Worm (Caenorhabditis elegans) whole organism, L4 larva: Measurements from ENCODE around the gene R07G3.7.
A peak's percentile ranks its signal among the peaks of the same experiment; 100 is the strongest.

Experiments used
- D1046.2 ChIP-seq: fragments of 200-800 bp; sonication (Bioruptor generic); IDR thresholded peaks from 2 replicates; pipeline ENCODE4 v1.3.6; 2022; ENCODE audit warnings: missing genetic modification characterization, missing compliant biosample characterization
- F49E8.2 ChIP-seq: sonication (generic microtip); optimal IDR thresholded peaks from 2 replicates; lab custom pipeline; 2016; ENCODE audit warnings: missing compliant biosample characterization, mild to moderate bottlenecking, missing genetic modification characterization, borderline replicate concordance
- R02D3.7 ChIP-seq: fragments of 150-350 bp; sonication (generic microtip); optimal IDR thresholded peaks from 3 replicates; lab custom pipeline; 2014; ENCODE audit warnings: missing biosample characterization, missing genetic modification characterization
- T20F7.1 ChIP-seq: fragments of 200-800 bp; sonication (Bioruptor generic); optimal IDR thresholded peaks from 2 replicates; lab custom pipeline; 2018; ENCODE audit warnings: mild to moderate bottlenecking, missing genetic modification characterization, missing compliant biosample characterization
- T26A8.4 ChIP-seq: fragments of 200-800 bp; sonication (Bioruptor generic); IDR thresholded peaks from 2 replicates; pipeline ENCODE4 v1.3.6; 2022; ENCODE audit warnings: missing genetic modification characterization, missing compliant biosample characterization
- Y105C5A.15 ChIP-seq: fragments of 200-800 bp; sonication (Bioruptor generic); IDR thresholded peaks from 2 replicates; pipeline ENCODE4 v1.3.6; 2022; ENCODE audit warnings: missing genetic modification characterization, missing compliant biosample characterization
- arid-1 ChIP-seq: fragments of 200-800 bp; sonication (Bioruptor generic); conservative IDR thresholded peaks from 2 replicates; pipeline ENCODE4 v1.3.6; 2022; ENCODE audit warnings: missing genetic modification reagents, missing genetic modification characterization, missing compliant biosample characterization
- attf-4 ChIP-seq: sonication (generic microtip); optimal IDR thresholded peaks from 3 replicates; lab custom pipeline; 2017; ENCODE audit warnings: missing biosample characterization, missing genetic modification characterization
- ceh-20 ChIP-seq: fragments of 200-800 bp; sonication (Bioruptor generic); IDR thresholded peaks from 2 replicates; pipeline ENCODE4 v1.3.6; 2022; ENCODE audit warnings: missing genetic modification reagents, missing genetic modification characterization, missing compliant biosample characterization
- ceh-28 ChIP-seq: fragments of 150-350 bp; optimal IDR thresholded peaks from 2 replicates; lab custom pipeline; 2014; ENCODE audit warnings: missing biosample characterization, missing genetic modification reagents, missing genetic modification characterization
- ceh-44 ChIP-seq: fragments of 200-800 bp; sonication (Bioruptor generic); IDR thresholded peaks from 2 replicates; pipeline ENCODE4 v1.3.6; 2022; ENCODE audit warnings: missing genetic modification reagents, missing genetic modification characterization, missing compliant biosample characterization
- ces-1 ChIP-seq: fragments of 150-350 bp; sonication (generic microtip); optimal IDR thresholded peaks from 4 replicates; lab custom pipeline; 2014; ENCODE audit warnings: missing biosample characterization, missing genetic modification reagents, missing genetic modification characterization
- daf-19 ChIP-seq: fragments of 200-800 bp; sonication (Bioruptor generic); conservative IDR thresholded peaks from 2 replicates; pipeline ENCODE4 v1.3.6; 2022; ENCODE audit warnings: missing genetic modification characterization, missing compliant biosample characterization
- daf-8 ChIP-seq: fragments of 200-800 bp; sonication (Bioruptor generic); IDR thresholded peaks from 2 replicates; pipeline ENCODE4 v1.3.6; 2022; ENCODE audit warnings: missing genetic modification characterization, missing compliant biosample characterization
- dmd-8 ChIP-seq: fragments of 200-800 bp; sonication (Bioruptor generic); IDR thresholded peaks from 2 replicates; pipeline ENCODE4 v1.3.6; 2022; ENCODE audit warnings: missing genetic modification characterization, missing compliant biosample characterization
- dmd-9 ChIP-seq: fragments of 200-800 bp; sonication (Bioruptor generic); IDR thresholded peaks from 2 replicates; pipeline ENCODE4 v1.3.6; 2022; ENCODE audit warnings: missing genetic modification reagents, missing genetic modification characterization, missing compliant biosample characterization
- dpl-1 ChIP-seq: fragments of 150-350 bp; optimal IDR thresholded peaks from 2 replicates; lab custom pipeline; 2014; ENCODE audit warnings: missing biosample characterization, missing genetic modification reagents, missing genetic modification characterization
- egl-43 ChIP-seq: fragments of 200-800 bp; sonication (Bioruptor generic); IDR thresholded peaks from 2 replicates; pipeline ENCODE4 v1.3.6; 2022; ENCODE audit warnings: missing genetic modification reagents, missing genetic modification characterization, missing compliant biosample characterization
- fkh-10 ChIP-seq: fragments of 150-350 bp; optimal IDR thresholded peaks from 2 replicates; lab custom pipeline; 2014; ENCODE audit warnings: missing biosample characterization, missing genetic modification reagents, missing genetic modification characterization
- hlh-11 ChIP-seq: fragments of 200-800 bp; sonication (Bioruptor generic); optimal IDR thresholded peaks from 2 replicates; lab custom pipeline; 2018; ENCODE audit warnings: mild to moderate bottlenecking, missing genetic modification characterization, missing compliant biosample characterization
- lin-13 ChIP-seq: fragments of 150-350 bp; optimal IDR thresholded peaks from 2 replicates; lab custom pipeline; 2014; ENCODE audit warnings: missing biosample characterization, missing genetic modification reagents, missing genetic modification characterization
- lin-15B ChIP-seq: fragments of 150-350 bp; sonication (generic microtip); optimal IDR thresholded peaks from 3 replicates; lab custom pipeline; 2014; ENCODE audit warnings: missing biosample characterization, missing genetic modification characterization
- lin-38 ChIP-seq: fragments of 200-800 bp; sonication (Bioruptor generic); IDR thresholded peaks from 2 replicates; pipeline ENCODE4 v1.3.6; 2022; ENCODE audit warnings: missing genetic modification reagents, missing genetic modification characterization, missing compliant biosample characterization
- lin-39 ChIP-seq: fragments of 150-350 bp; optimal IDR thresholded peaks from 2 replicates; lab custom pipeline; 2014; ENCODE audit warnings: missing biosample characterization, missing genetic modification reagents, missing genetic modification characterization
- madf-5 ChIP-seq, 2 experiments: fragments of 200-800 bp; sonication (Bioruptor generic); IDR thresholded peaks; 2 replicates each; pipeline ENCODE4 v1.3.6; 2022; ENCODE audit warnings: missing compliant biosample characterization in 2 of 2, missing genetic modification characterization in 2 of 2
- madf-9 ChIP-seq: fragments of 200-800 bp; sonication (Bioruptor generic); conservative IDR thresholded peaks from 2 replicates; pipeline ENCODE4 v1.3.6; 2022; ENCODE audit warnings: missing genetic modification reagents, missing genetic modification characterization, missing compliant biosample characterization
- mep-1 ChIP-seq: fragments of 150-350 bp; sonication (generic microtip); optimal IDR thresholded peaks from 3 replicates; lab custom pipeline; 2014; ENCODE audit warnings: missing biosample characterization, missing genetic modification characterization
- mes-2 ChIP-seq: sonication (generic microtip); optimal IDR thresholded peaks from 2 replicates; lab custom pipeline; 2016; ENCODE audit warnings: missing genotype, mild to moderate bottlenecking, missing genetic modification characterization, missing compliant biosample characterization; ENCODE audit not compliant: poor library complexity, severe bottlenecking
- mxl-2 ChIP-seq: fragments of 200-800 bp; sonication (Bioruptor generic); conservative IDR thresholded peaks from 2 replicates; pipeline ENCODE4 v1.3.6; 2022; ENCODE audit warnings: missing genetic modification reagents, missing genetic modification characterization, missing compliant biosample characterization
- mxl-3 ChIP-seq: fragments of 200-800 bp; sonication (Bioruptor generic); optimal IDR thresholded peaks from 2 replicates; lab custom pipeline; 2018; ENCODE audit warnings: mild to moderate bottlenecking, missing genetic modification characterization, missing compliant biosample characterization
- nhr-111 ChIP-seq: fragments of 200-800 bp; sonication (Bioruptor generic); optimal IDR thresholded peaks from 2 replicates; lab custom pipeline; 2018; ENCODE audit warnings: mild to moderate bottlenecking, missing genetic modification characterization, missing compliant biosample characterization
- nhr-237 ChIP-seq: sonication (generic microtip); optimal IDR thresholded peaks from 2 replicates; lab custom pipeline; 2017; ENCODE audit warnings: missing biosample characterization, missing genetic modification characterization
- nhr-48 ChIP-seq: sonication (generic microtip); optimal IDR thresholded peaks from 2 replicates; lab custom pipeline; 2016; ENCODE audit warnings: mild to moderate bottlenecking, missing genetic modification characterization, missing compliant biosample characterization
- nhr-6 ChIP-seq: fragments of 150-350 bp; optimal IDR thresholded peaks from 2 replicates; lab custom pipeline; 2014; ENCODE audit warnings: missing biosample characterization, missing genetic modification characterization
- skn-1 ChIP-seq: fragments of 150-350 bp; optimal IDR thresholded peaks from 2 replicates; lab custom pipeline; 2014; ENCODE audit warnings: missing biosample characterization, missing genetic modification characterization
- snpc-4 ChIP-seq: fragments of 150-350 bp; optimal IDR thresholded peaks from 2 replicates; lab custom pipeline; 2014; ENCODE audit warnings: missing biosample characterization, missing genetic modification characterization
- spr-1 ChIP-seq: sonication (generic microtip); optimal IDR thresholded peaks from 2 replicates; lab custom pipeline; 2016; ENCODE audit warnings: mild to moderate bottlenecking, missing genetic modification characterization, missing compliant biosample characterization
- spr-3 ChIP-seq: fragments of 200-800 bp; sonication (Bioruptor generic); optimal IDR thresholded peaks from 2 replicates; lab custom pipeline; 2018; ENCODE audit warnings: mild to moderate bottlenecking, missing genetic modification characterization, missing compliant biosample characterization
- tra-1 ChIP-seq: fragments of 200-800 bp; sonication (Bioruptor generic); IDR thresholded peaks from 2 replicates; pipeline ENCODE4 v1.3.6; 2022; ENCODE audit warnings: missing genetic modification reagents, missing genetic modification characterization, missing compliant biosample characterization
- unc-130 ChIP-seq: sonication (generic microtip); optimal IDR thresholded peaks from 2 replicates; lab custom pipeline; 2016; ENCODE audit warnings: missing genetic modification reagents, missing genetic modification characterization, missing compliant biosample characterization
- unc-62 ChIP-seq, 3 experiments: fragments of 150-350 bp in 1 of 3; sonication (generic microtip); optimal IDR thresholded peaks in 2 of 3; peaks in 1 of 3; 1 replicate in 1 of 3; 2 replicates in 2 of 3; lab custom pipeline; 2014 to 2017; ENCODE audit warnings: missing biosample characterization in 3 of 3, missing genetic modification characterization in 3 of 3, missing genetic modification reagents in 3 of 3, missing genotype in 1 of 3
- zfp-3 ChIP-seq: fragments of 200-800 bp; sonication (Bioruptor generic); conservative IDR thresholded peaks from 2 replicates; pipeline ENCODE4 v1.3.6; 2022; ENCODE audit warnings: missing genetic modification reagents, missing genetic modification characterization, missing compliant biosample characterization
- zip-11 ChIP-seq: fragments of 200-800 bp; sonication (Bioruptor generic); IDR thresholded peaks from 2 replicates; pipeline ENCODE4 v1.3.6; 2022; ENCODE audit warnings: missing genetic modification characterization, missing compliant biosample characterization
- ztf-11 ChIP-seq: fragments of 150-350 bp; optimal IDR thresholded peaks from 2 replicates; lab custom pipeline; 2014; ENCODE audit warnings: missing biosample characterization, missing genetic modification characterization

The R07G3.7 gene

DNA sequence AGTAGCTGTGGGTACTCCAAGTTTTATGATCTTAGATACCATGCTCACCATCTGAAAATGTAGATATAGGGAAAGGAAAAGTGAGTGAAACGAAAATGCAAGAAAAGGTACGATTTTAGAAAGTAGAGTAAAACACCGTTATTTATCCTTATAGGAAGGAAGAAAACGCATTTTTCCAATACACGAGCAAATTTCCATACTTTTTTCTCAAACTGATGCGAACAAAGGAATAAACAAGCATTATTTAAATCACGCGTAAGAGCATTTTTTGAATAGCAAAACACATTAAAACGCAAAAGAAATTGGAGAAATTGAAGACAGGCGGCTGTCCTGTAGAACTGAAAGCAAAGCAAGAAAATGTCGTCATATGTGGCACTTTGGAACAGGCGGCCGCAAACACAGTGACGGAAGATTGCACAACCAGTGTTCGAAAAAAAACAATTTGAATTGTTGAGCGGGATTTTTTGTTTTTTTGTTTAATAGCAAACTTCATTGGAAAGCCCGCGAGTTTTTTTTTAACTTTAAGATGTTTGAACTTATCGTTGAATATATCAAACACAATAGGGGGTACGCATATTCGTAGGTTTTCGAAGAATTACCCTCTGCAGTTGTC lies 14.7 kb downstream of the R07G3.7 start, which contains the start of gene pgam-5:
Gene pgam-5 (minus strand): TSS at position 51 of the 613 bp plus-strand sequence.
- TF ChIP-seq ceh-20 (GFP tag; lab: Robert Waterston, UW) = no peak
- TF ChIP-seq unc-130 (GFP tag; lab: Kevin White, UChicago) = no peak
- TF ChIP-seq dpl-1 (GFP tag; lab: Kevin White, UChicago) = peak; percentile 30
- TF ChIP-seq mes-2 (tag; lab: Kevin White, UChicago) = peak; percentile 40
- no peak for TF ChIP-seq arid-1 (GFP tag; lab: Robert Waterston, UW)
- TF ChIP-seq T20F7.1 = no peak
- TF ChIP-seq daf-8 (GFP tag; lab: Robert Waterston, UW) = no peak
- TF ChIP-seq tra-1 = no peak
- no peak for TF ChIP-seq F49E8.2 (tag; lab: Kevin White, UChicago)
- no peak for TF ChIP-seq lin-13 (GFP tag; lab: Kevin White, UChicago)

DNA sequence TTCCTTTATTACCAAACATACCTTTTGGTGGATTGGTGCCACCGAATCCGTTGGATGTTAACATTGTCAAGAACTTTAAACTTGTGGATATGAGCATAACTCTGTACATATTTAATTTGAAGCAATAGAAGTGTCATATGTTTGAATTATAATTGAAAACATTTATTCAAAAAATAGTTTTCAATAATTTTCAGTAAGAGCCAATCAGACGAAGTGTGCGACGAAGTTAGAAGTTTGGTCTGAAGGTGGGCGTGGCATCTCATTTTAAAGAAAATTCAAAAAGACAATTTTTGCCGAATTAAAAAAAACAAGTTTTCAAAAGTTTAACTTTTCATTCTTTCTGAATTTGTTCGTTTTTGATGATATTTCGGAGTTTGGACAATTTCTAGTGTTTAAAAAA lies 18.7 kb downstream of the R07G3.7 start, which contains the start of gene syd-1:
Gene syd-1 (minus strand): TSS at position 101 of the 400 bp plus-strand sequence.
- TF ChIP-seq unc-62 (GFP tag; optimal IDR thresholded peaks at IDR 0.05 in 1 of 2; lab: Kevin White, UChicago) (no peak), unc-62 (tag; optimal IDR thresholded peaks at IDR 0.05; lab: Kevin White, UChicago) (no peak), daf-8 (GFP tag; lab: Robert Waterston, UW) (no peak), nhr-111 (GFP tag; lab: Kevin White, UChicago) (no peak), T20F7.1 (no peak), zip-11 (GFP tag; lab: Robert Waterston, UW) (no peak), nhr-237 (tag; lab: Kevin White, UChicago) (no peak), skn-1 (tag; lab: Kevin White, UChicago) (no peak), R02D3.7 (tag; lab: Kevin White, UChicago) (no peak), ztf-11 (tag; lab: Kevin White, UChicago) (no peak), mxl-2 (GFP tag; lab: Robert Waterston, UW) (no peak), lin-38 (GFP tag; lab: Robert Waterston, UW) (no peak)

ce11 chrII:7594262-7594661 lies 19.3 kb downstream of the R07G3.7 start:
- TF ChIP-seq attf-4 (tag; lab: Kevin White, UChicago) (no peak), zfp-3 (no peak), tra-1 (no peak), fkh-10 (GFP tag; lab: Kevin White, UChicago) (peak; percentile 61), ces-1 (peak; percentile 67)
- TF ChIP-seq, all 104 proteins: peak for 2

DNA sequence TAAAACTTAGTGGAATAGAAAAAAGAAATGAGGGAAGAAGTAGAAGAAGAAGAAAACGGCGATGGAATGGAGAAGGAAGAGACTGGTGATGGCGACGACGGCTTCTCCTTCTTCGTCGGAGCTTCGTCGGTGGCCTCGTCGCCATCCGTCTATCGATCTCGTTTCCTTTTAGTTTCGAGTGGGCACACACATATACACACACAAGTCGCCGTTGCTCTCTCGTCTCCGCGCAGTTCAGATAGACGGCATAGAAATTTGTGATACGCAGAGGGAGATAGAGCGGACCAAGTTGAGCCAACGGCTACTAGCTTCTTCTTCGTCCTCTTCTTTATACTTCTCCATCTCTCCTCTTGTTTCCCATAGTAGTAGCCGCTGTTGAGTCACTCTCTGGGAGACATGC lies 20.3 kb downstream of the R07G3.7 start:
- TF ChIP-seq nhr-6 = no peak
- 0 out of 2 replicates have a peak, but pooled peaks have one; percentile 43 for TF ChIP-seq egl-43
- TF ChIP-seq Y105C5A.15 (GFP tag; lab: Robert Waterston, UW) = no peak
- TF ChIP-seq daf-19 = no peak
- no peak for TF ChIP-seq D1046.2 (GFP tag; lab: Robert Waterston, UW)
- no peak for TF ChIP-seq lin-15B
- no peak for TF ChIP-seq skn-1 (tag; lab: Kevin White, UChicago)
- TF ChIP-seq nhr-111 (GFP tag; lab: Kevin White, UChicago) = no peak
- no peak for TF ChIP-seq madf-9
- TF ChIP-seq T20F7.1 = no peak
- TF ChIP-seq ceh-28 = no peak
- no peak for TF ChIP-seq T26A8.4 (GFP tag; lab: Robert Waterston, UW)
- no peak for TF ChIP-seq hlh-11 (tag; lab: Kevin White, UChicago)
- no peak for TF ChIP-seq dmd-9 (GFP tag; lab: Robert Waterston, UW)
- TF ChIP-seq mxl-3 = no peak
- TF ChIP-seq ceh-44 (GFP tag; lab: Robert Waterston, UW) = no peak
- TF ChIP-seq madf-5 (GFP tag; IDR thresholded peaks at IDR 0.05; lab: Robert Waterston, UW) = no peak
- TF ChIP-seq mep-1 (tag; lab: Kevin White, UChicago) = peak; percentile 25
- TF ChIP-seq dmd-8 (GFP tag; lab: Robert Waterston, UW) = no peak
- TF ChIP-seq nhr-48 (tag; lab: Kevin White, UChicago) = no peak
- no peak for TF ChIP-seq lin-39 (tag; lab: Kevin White, UChicago)
- TF ChIP-seq snpc-4 (tag; lab: Kevin White, UChicago) = no peak
- TF ChIP-seq fkh-10 (GFP tag; lab: Kevin White, UChicago) = peak; percentile 87
- TF ChIP-seq spr-1 = no peak
- TF ChIP-seq spr-3 (GFP tag; lab: Kevin White, UChicago) = no peak
